Worm (Caenorhabditis elegans) whole organism, young adult: ENCODE data around the gene F19C7.8.

Experiments used
- B0261.1 ChIP-seq: sonication (generic microtip); optimal IDR thresholded peaks from 2 replicates; lab custom pipeline; 2016; ENCODE audit warnings: mild to moderate bottlenecking, missing genetic modification characterization, moderate library complexity, missing compliant biosample characterization
- lsl-1 ChIP-seq: fragments of 200-800 bp; sonication (Bioruptor generic); optimal IDR thresholded peaks from 2 replicates; lab custom pipeline; 2018; ENCODE audit warnings: mild to moderate bottlenecking, missing genetic modification characterization, moderate library complexity, missing compliant biosample characterization

- TF ChIP-seq B0261.1 (tag; lab: Kevin White, UChicago) (no peak), lsl-1 (no peak)
These were observed 21.4 kb upstream of the F19C7.8 start, which contains the start of gene mrps-21 for ce11 chrIV:4659277-4659676.
